Fruit fly (Drosophila melanogaster): ENCODE results near the gene dsh.

The dsh gene

DNA sequence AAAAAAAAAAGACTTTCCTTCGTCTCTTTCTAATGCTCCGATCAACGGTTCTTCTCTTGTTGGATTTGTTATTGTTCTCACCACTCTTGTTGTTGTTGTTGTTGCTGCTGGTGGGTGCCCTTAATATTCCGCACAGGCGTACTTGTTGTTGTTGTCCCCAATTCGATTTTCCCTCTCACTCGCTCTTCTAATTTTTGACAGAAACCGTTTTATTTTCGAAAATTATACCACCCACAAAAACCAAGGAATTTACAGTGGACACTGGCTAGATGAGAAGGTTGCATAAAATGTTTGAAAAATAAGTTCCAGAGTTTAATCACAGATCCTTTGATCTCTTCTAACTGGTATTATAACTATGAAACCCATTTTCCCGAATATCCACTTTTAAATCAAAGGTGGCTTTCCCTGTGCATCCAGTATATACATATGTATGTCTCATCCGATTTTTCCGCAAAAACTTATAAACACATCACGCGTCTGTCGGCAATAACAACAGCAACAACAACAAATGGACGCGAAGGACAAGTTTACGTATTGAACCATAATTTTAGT, 35.8 kb downstream of the dsh start:
- peak; percentile 40 for TF ChIP-seq CG8944 (GFP tag; optimal IDR thresholded peaks at IDR 0.05)
- TF ChIP-seq CG1832 (GFP tag; optimal IDR thresholded peaks at IDR 0.05), result no peak
- TF ChIP-seq CG32532 (GFP tag; IDR thresholded peaks at IDR 0.05), result peak; percentile 80
- TF ChIP-seq en (GFP tag; optimal IDR thresholded peaks at IDR 0.05), result no peak
- TF ChIP-seq grau (tag; optimal IDR thresholded peaks at IDR 0.05), result peak; percentile 86
- TF ChIP-seq CG2678 (tag; optimal IDR thresholded peaks at IDR 0.05), result peak; percentile 59
- TF ChIP-seq PHDP (tag; optimal IDR thresholded peaks at IDR 0.05), result peak; percentile 33
- no peak for TF ChIP-seq gfzf (GFP tag; optimal IDR thresholded peaks at IDR 0.05)
- TF ChIP-seq sens (GFP tag), result peak; percentile 77
- no peak for TF ChIP-seq hkb (optimal IDR thresholded peaks at IDR 0.05)
- TF ChIP-seq hkb (GFP tag; IDR thresholded peaks at IDR 0.05), result peak; percentile 56; the same call in 1 of the 2 replicates
- TF ChIP-seq da (GFP tag; optimal IDR thresholded peaks at IDR 0.05), result no peak
- peak in 1 of 2 experiments; percentile 6 for TF ChIP-seq Pdp1 (GFP tag; optimal IDR thresholded peaks at IDR 0.05)
- no peak for TF ChIP-seq CG33213 (GFP tag; optimal IDR thresholded peaks at IDR 0.05)
- no peak for TF ChIP-seq CG8388 (GFP tag; optimal IDR thresholded peaks at IDR 0.05)
- TF ChIP-seq CG30020 (tag; optimal IDR thresholded peaks at IDR 0.05), result no peak
- TF ChIP-seq btn (GFP tag; optimal IDR thresholded peaks at IDR 0.05), result no peak
- TF ChIP-seq Fer3 (tag; optimal IDR thresholded peaks at IDR 0.05), result peak; percentile 57
- TF ChIP-seq CG17328 (GFP tag; IDR thresholded peaks at IDR 0.05), result peak; percentile 45; the same call in 1 of the 2 replicates
- TF ChIP-seq CG8281 (tag; optimal IDR thresholded peaks at IDR 0.05), result no peak
- no peak for TF ChIP-seq eve (GFP tag; optimal IDR thresholded peaks at IDR 0.05)
- no peak for TF ChIP-seq CG10147 (GFP tag; optimal IDR thresholded peaks at IDR 0.05)
- TF ChIP-seq CG5953 (GFP tag; IDR thresholded peaks at IDR 0.05), result no peak
- no peak for TF ChIP-seq gcm2 (GFP tag; optimal IDR thresholded peaks at IDR 0.05)
- no peak for TF ChIP-seq Fer2 (tag; optimal IDR thresholded peaks at IDR 0.05)
- peak; percentile 5 for TF ChIP-seq cwo (GFP tag; optimal IDR thresholded peaks at IDR 0.05)
- no peak for TF ChIP-seq CG9215 (GFP tag; IDR thresholded peaks at IDR 0.05)
- TF ChIP-seq luna (GFP tag; optimal IDR thresholded peaks at IDR 0.05), result peak; percentile 10
- TF ChIP-seq slp2 (GFP tag; optimal IDR thresholded peaks at IDR 0.05), result no peak
- TF ChIP-seq Xbp1 (GFP tag; optimal IDR thresholded peaks at IDR 0.05), result peak; percentile 38
- no peak for TF ChIP-seq CG3407 (GFP tag; optimal IDR thresholded peaks at IDR 0.05)
- TF ChIP-seq CG8765 (GFP tag; IDR thresholded peaks at IDR 0.05), result no peak
- peak; percentile 44 for TF ChIP-seq CG13424 (tag; optimal IDR thresholded peaks at IDR 0.05)
- TF ChIP-seq Aef1 (GFP tag; IDR thresholded peaks at IDR 0.05), result peak; percentile 60
- TF ChIP-seq gcm (GFP tag; optimal IDR thresholded peaks at IDR 0.05), result no peak
- no peak for TF ChIP-seq Hr3 (GFP tag; optimal IDR thresholded peaks at IDR 0.05)
- TF ChIP-seq CG12299 (tag; optimal IDR thresholded peaks at IDR 0.05), result no peak
- no peak for TF ChIP-seq Kr (GFP tag; optimal IDR thresholded peaks at IDR 0.05)
- TF ChIP-seq CG31224 (GFP tag; IDR thresholded peaks at IDR 0.05), result peak; percentile 48; the same call in 1 of the 2 replicates
- TF ChIP-seq CG31388 (GFP tag; optimal IDR thresholded peaks at IDR 0.05), result no peak
- TF ChIP-seq CG15696 (tag; optimal IDR thresholded peaks at IDR 0.05), result no peak
- peak; percentile 85 for TF ChIP-seq slbo (GFP tag; IDR thresholded peaks at IDR 0.05)
- peak; percentile 94 for TF ChIP-seq Ets65A (GFP tag)
- no peak for TF ChIP-seq dmrt11E (tag; optimal IDR thresholded peaks at IDR 0.05)
- TF ChIP-seq B-H2 (GFP tag; optimal IDR thresholded peaks at IDR 0.05), result peak; percentile 7
- TF ChIP-seq shn (GFP tag; optimal IDR thresholded peaks at IDR 0.05), result no peak
- peak; percentile 44; the same call in 1 of the 3 replicates for TF ChIP-seq ci (GFP tag; IDR thresholded peaks at IDR 0.05)
- TF ChIP-seq CG6813 (GFP tag; optimal IDR thresholded peaks at IDR 0.05), result no peak
- TF ChIP-seq CG12391 (tag; optimal IDR thresholded peaks at IDR 0.05), result peak; percentile 5
- TF ChIP-seq chm (GFP tag; IDR thresholded peaks at IDR 0.05), result 0 out of 2 replicates have a peak, but pooled peaks have one; percentile 55
- 0 out of 2 replicates have a peak, but pooled peaks have one; percentile 29 for TF ChIP-seq rib (GFP tag; IDR thresholded peaks at IDR 0.05)

Data from whole organism, embryonic.